Worm (Caenorhabditis elegans): ENCODE results near the gene ceh-60.

Gene ceh-60

DNA sequence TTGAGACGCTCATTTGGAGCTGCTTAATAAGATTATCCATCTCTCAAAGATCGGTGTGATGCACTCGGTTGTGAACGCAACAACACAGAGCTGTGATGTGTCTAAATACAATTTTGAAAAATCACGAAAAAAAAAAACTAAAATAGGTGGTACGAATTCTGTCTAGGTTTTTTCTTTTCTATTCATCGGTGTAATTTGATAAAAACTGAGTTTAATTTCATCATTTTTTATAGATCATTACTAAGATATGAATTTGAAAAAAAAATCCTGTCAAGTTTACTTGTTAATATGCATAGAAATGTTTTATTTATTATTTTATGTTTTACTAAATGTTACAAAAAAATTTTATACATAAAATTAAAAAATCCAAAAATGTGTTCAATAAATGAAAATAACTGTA is at the start of gene ceh-60:
ceh-60 (minus strand) TSS at position 101 of the 400 bp plus-strand sequence.
- TF ChIP-seq ztf-29 (GFP tag; IDR thresholded peaks at IDR 0.05), result no peak
- no peak for TF ChIP-seq flt-1 (GFP tag; IDR thresholded peaks at IDR 0.05)
- no peak for TF ChIP-seq ref-1 (GFP tag; conservative IDR thresholded peaks at IDR 0.05)
- TF ChIP-seq cog-1 (tag; optimal IDR thresholded peaks at IDR 0.05), result no peak
- no peak for TF ChIP-seq T22C8.4 (GFP tag; IDR thresholded peaks at IDR 0.05)
- TF ChIP-seq tab-1 (GFP tag; IDR thresholded peaks at IDR 0.05), result no peak
- no peak for TF ChIP-seq ztf-23 (GFP tag; IDR thresholded peaks at IDR 0.05)
- TF ChIP-seq med-1 (GFP tag; optimal IDR thresholded peaks at IDR 0.05; ENCODE audit: insufficient read depth), result no peak
- no peak for TF ChIP-seq klf-2 (GFP tag; conservative IDR thresholded peaks at IDR 0.05)

DNA sequence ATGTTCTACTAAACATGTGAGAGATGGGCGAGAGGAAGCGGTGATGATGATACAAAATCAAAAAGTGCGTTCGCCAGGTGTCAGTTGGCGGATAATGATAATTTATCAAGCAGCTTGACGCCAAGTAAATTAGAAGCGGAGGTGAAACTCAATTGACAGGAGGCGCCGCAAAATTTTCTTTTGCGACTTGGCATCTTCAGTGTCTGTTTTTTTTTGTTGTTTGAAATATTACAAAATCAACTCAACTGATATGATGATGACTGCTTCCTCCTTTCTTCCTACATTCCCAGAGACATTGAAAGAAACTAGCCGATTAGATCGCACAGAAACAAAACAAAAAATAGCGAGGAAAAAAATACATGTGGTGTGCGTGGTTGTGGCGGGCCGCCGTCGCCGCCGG is 46.0 kb upstream of the ceh-60 start:
- TF ChIP-seq ztf-29 (GFP tag; IDR thresholded peaks at IDR 0.05) (no peak), cog-1 (tag; optimal IDR thresholded peaks at IDR 0.05) (no peak), med-1 (GFP tag; optimal IDR thresholded peaks at IDR 0.05; ENCODE audit: insufficient read depth) (no peak), tab-1 (GFP tag; IDR thresholded peaks at IDR 0.05) (no peak), flt-1 (GFP tag; IDR thresholded peaks at IDR 0.05) (no peak), ref-1 (GFP tag; conservative IDR thresholded peaks at IDR 0.05) (no peak), T22C8.4 (GFP tag; IDR thresholded peaks at IDR 0.05) (no peak), ztf-23 (GFP tag; IDR thresholded peaks at IDR 0.05) (no peak), klf-2 (GFP tag; conservative IDR thresholded peaks at IDR 0.05) (no peak)

DNA sequence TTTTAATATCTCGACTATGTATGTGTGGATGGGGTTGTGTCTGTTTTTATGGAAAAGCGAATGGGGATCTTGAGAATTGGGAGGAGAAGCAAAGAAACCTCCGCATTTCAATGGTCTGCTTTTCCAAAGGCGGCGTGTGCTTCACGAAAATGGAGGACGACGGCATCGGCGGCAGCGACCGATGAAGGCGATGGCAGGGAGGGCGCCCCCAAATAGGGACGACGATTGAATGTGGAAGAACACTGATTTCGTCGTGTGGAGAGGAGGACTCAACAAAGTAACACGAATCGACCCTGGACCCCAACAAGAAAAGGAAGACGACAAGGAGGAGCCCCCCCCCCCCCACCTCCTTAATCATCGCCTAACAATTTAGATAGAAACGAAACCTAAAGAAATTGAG is 43.0 kb upstream of the ceh-60 start:
- TF ChIP-seq med-1 (GFP tag; optimal IDR thresholded peaks at IDR 0.05; ENCODE audit: insufficient read depth) (no peak), T22C8.4 (GFP tag; IDR thresholded peaks at IDR 0.05) (no peak), ztf-23 (GFP tag; IDR thresholded peaks at IDR 0.05) (no peak), ref-1 (GFP tag; conservative IDR thresholded peaks at IDR 0.05) (no peak), klf-2 (GFP tag; conservative IDR thresholded peaks at IDR 0.05) (no peak), tab-1 (GFP tag; IDR thresholded peaks at IDR 0.05) (no peak), ztf-29 (GFP tag; IDR thresholded peaks at IDR 0.05) (no peak), flt-1 (GFP tag; IDR thresholded peaks at IDR 0.05) (no peak), cog-1 (tag; optimal IDR thresholded peaks at IDR 0.05) (no peak)

DNA sequence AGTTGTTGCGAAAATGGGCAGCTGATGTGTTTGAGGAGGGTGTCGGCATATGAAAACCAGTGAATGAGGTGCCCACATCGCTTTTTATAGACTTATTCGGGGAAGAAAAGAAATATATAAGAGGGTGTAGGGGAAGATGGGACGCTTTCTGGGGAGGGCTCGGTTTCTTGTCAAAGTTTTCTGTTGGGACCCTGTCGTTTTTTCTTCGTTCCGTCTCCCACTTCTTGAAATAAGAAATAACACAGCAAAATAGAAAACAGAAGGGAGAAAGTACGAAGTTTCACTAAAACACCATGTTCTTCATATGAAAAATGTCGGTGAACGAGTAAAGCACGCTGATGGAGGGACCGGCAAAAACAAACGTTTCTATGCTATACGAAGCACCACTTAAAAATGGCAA is 39.7 kb upstream of the ceh-60 start, which contains the start of gene dop-3:
dop-3 (minus strand) TSS at position 101 of the 400 bp plus-strand sequence.
- TF ChIP-seq ztf-23 (GFP tag; IDR thresholded peaks at IDR 0.05) (no peak), flt-1 (GFP tag; IDR thresholded peaks at IDR 0.05) (no peak)

DNA sequence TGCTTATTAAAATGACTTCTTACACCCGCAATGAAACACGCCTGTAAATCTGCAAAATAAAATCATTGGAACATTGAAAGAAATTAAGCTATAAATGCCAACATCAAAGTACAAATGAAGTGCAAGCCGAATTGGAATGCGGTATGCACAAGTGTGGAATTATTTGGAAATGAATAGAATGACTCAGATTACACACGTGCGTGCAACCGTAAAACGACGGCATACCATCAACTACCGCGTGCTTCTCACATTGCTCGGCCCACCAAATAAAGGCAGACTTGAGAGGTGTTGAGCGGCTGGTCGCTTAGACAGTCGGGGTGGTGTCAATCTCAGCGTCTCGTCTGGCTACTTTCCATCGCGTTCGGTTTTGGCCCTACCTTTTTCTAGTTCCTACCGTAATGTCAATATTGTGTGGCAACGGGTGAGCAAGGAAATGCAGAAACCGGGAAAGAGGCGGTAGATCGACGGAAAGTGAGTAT is 32.5 kb upstream of the ceh-60 start, which contains the start of gene aaim-1:
aaim-1 (minus strand) TSS at position 51 of the 479 bp plus-strand sequence.
- TF ChIP-seq tab-1 (GFP tag; IDR thresholded peaks at IDR 0.05) (no peak), flt-1 (GFP tag; IDR thresholded peaks at IDR 0.05) (no peak), ref-1 (GFP tag; conservative IDR thresholded peaks at IDR 0.05) (no peak), klf-2 (GFP tag; conservative IDR thresholded peaks at IDR 0.05) (no peak), med-1 (GFP tag; optimal IDR thresholded peaks at IDR 0.05; ENCODE audit: insufficient read depth) (no peak), ztf-29 (GFP tag; IDR thresholded peaks at IDR 0.05) (no peak), ztf-23 (GFP tag; IDR thresholded peaks at IDR 0.05) (no peak), T22C8.4 (GFP tag; IDR thresholded peaks at IDR 0.05) (no peak), cog-1 (tag; optimal IDR thresholded peaks at IDR 0.05) (no peak)

DNA sequence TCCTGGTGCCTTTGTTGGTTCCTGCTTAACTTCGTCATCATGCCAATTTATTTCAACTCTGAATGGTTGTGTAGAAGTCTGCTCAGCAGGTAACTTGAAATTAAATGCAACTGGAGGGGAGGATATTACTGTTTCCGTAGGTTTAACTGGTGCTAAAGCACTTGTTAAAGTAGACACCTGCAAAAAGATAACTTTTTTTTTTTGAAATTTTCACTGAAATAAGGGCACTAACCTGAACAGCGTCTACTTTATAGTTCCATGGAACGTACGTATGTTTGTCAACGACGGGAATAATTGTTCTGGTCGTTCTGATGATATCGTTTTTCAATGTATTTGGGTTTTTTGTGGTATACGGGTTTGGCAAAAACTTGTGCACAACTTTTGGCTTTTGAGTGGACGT is 30.5 kb upstream of the ceh-60 start:
- TF ChIP-seq tab-1 (GFP tag; IDR thresholded peaks at IDR 0.05) (no peak), T22C8.4 (GFP tag; IDR thresholded peaks at IDR 0.05) (no peak), klf-2 (GFP tag; conservative IDR thresholded peaks at IDR 0.05) (no peak), med-1 (GFP tag; optimal IDR thresholded peaks at IDR 0.05; ENCODE audit: insufficient read depth) (no peak), ref-1 (GFP tag; conservative IDR thresholded peaks at IDR 0.05) (no peak), cog-1 (tag; optimal IDR thresholded peaks at IDR 0.05) (no peak), ztf-29 (GFP tag; IDR thresholded peaks at IDR 0.05) (no peak), flt-1 (GFP tag; IDR thresholded peaks at IDR 0.05) (no peak), ztf-23 (GFP tag; IDR thresholded peaks at IDR 0.05) (no peak)

DNA sequence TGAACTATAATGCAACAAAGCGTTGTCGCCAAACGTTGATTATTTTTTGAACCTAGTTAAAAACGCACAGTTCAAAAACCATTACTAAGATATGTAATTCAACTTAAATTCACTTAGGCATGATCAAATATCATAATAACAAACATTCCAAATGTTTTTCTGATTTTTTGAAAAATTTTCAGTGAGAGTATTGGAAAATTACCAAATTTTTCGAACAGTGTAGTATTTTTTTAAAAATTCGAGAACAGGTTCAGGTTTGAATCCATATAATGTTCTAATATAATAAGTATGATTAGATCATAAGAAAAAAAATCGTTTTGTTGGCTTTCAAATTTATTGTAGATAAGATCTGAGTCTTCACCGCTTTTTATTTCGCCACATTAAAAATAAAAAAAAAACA is 23.7 kb upstream of the ceh-60 start:
- TF ChIP-seq tab-1 (GFP tag; IDR thresholded peaks at IDR 0.05), result no peak
- no peak for TF ChIP-seq ref-1 (GFP tag; conservative IDR thresholded peaks at IDR 0.05)
- no peak for TF ChIP-seq ztf-23 (GFP tag; IDR thresholded peaks at IDR 0.05)
- TF ChIP-seq T22C8.4 (GFP tag; IDR thresholded peaks at IDR 0.05), result no peak
- TF ChIP-seq klf-2 (GFP tag; conservative IDR thresholded peaks at IDR 0.05), result no peak
- no peak for TF ChIP-seq cog-1 (tag; optimal IDR thresholded peaks at IDR 0.05)
- TF ChIP-seq ztf-29 (GFP tag; IDR thresholded peaks at IDR 0.05), result no peak
- no peak for TF ChIP-seq flt-1 (GFP tag; IDR thresholded peaks at IDR 0.05)
- no peak for TF ChIP-seq med-1 (GFP tag; optimal IDR thresholded peaks at IDR 0.05; ENCODE audit: insufficient read depth)

DNA sequence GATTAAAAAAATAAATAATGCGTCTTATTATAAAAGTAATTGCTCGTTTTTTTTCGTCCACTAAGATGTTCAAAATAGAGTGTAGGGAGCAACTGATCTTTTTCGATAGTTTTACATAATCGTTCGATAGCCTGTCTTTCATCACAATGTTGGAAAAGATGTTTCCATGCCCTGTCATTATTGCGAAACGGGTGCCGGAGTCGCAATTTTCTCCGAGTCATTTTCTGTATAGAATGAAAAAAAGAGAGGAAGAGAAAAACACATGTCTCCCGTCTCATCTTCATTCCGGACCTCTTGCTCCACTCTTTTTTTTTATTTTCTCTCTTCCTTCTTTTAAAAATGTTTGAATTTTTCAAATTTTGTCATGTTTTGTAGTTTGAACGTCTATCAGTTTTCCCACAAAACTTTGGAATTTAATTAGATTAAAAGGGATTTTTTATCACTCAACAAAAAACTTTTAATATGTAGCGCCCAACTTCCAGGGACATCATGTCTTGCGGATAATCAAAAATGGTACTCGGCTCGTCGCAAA is 22.9 kb upstream of the ceh-60 start, which contains the start of gene svh-2:
svh-2 (plus strand) TSS at position 482 of the 532 bp plus-strand sequence.
- TF ChIP-seq T22C8.4 (GFP tag; IDR thresholded peaks at IDR 0.05), result no peak
- TF ChIP-seq ref-1 (GFP tag; conservative IDR thresholded peaks at IDR 0.05), result no peak
- no peak for TF ChIP-seq flt-1 (GFP tag; IDR thresholded peaks at IDR 0.05)
- TF ChIP-seq tab-1 (GFP tag; IDR thresholded peaks at IDR 0.05), result no peak
- TF ChIP-seq med-1 (GFP tag; optimal IDR thresholded peaks at IDR 0.05; ENCODE audit: insufficient read depth), result no peak
- TF ChIP-seq ztf-29 (GFP tag; IDR thresholded peaks at IDR 0.05), result no peak
- no peak for TF ChIP-seq klf-2 (GFP tag; conservative IDR thresholded peaks at IDR 0.05)
- TF ChIP-seq ztf-23 (GFP tag; IDR thresholded peaks at IDR 0.05), result no peak
- no peak for TF ChIP-seq cog-1 (tag; optimal IDR thresholded peaks at IDR 0.05)

DNA sequence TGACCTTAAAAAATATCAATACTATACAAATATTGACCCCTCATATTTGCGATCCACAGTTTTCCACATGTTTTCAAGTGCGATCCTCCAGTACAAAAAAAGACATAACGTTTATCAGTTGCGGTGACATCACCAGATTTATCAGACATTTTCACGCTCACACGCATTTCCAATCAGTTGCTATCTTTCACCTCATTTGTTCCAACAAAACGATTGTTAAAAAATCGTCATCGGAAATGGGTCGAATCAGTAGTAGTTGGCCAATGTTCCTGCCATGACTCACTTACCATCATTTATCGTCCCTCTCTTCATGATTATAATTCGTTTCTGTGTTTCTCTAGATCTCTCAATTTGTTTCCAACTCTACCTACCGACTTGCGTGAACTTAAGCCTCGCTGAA is 21.7 kb upstream of the ceh-60 start:
- TF ChIP-seq tab-1 (GFP tag; IDR thresholded peaks at IDR 0.05) (no peak), ref-1 (GFP tag; conservative IDR thresholded peaks at IDR 0.05) (no peak), klf-2 (GFP tag; conservative IDR thresholded peaks at IDR 0.05) (no peak), flt-1 (GFP tag; IDR thresholded peaks at IDR 0.05) (no peak)

DNA sequence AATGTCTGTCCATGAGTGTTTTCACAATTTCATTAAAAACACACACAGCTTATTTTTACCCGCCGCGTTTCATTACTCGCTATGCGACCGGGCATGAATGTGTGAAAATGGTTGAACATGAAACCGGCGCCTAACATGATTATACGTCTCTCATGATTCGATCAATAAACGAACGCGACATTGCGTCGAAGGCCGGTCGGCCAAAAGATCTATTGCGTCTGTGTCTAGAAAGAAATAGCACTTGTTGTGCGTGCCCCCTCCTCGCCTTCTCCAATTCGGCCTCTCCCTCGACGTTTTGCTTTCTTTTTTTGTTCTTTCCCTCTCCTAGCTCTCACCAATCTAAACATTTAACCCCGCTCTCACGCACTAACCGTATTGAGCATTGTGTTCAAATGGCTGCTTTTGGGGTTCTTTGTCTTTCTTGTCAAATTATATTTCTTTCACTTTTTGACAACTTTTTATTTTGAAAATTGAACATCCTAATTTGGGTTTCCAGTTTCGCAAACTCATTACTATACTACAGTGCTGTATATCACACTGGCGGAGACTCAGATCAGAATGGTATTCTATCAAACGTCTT is 21.2 kb upstream of the ceh-60 start:
- TF ChIP-seq ztf-29 (GFP tag; IDR thresholded peaks at IDR 0.05) (no peak), flt-1 (GFP tag; IDR thresholded peaks at IDR 0.05) (no peak), med-1 (GFP tag; optimal IDR thresholded peaks at IDR 0.05; ENCODE audit: insufficient read depth) (no peak), tab-1 (GFP tag; IDR thresholded peaks at IDR 0.05) (no peak), ztf-23 (GFP tag; IDR thresholded peaks at IDR 0.05) (no peak)

Measured in whole organism, midembryonic.